Worm (Caenorhabditis elegans): ENCODE measurements around the gene F59C12.3.

The F59C12.3 gene

ce11 chrX:16648773-16649172, 39.4 kb upstream of the F59C12.3 start:
- TF ChIP-seq duxl-1 (tag; optimal IDR thresholded peaks at IDR 0.05; ENCODE audit: poor library complexity) = no peak

DNA sequence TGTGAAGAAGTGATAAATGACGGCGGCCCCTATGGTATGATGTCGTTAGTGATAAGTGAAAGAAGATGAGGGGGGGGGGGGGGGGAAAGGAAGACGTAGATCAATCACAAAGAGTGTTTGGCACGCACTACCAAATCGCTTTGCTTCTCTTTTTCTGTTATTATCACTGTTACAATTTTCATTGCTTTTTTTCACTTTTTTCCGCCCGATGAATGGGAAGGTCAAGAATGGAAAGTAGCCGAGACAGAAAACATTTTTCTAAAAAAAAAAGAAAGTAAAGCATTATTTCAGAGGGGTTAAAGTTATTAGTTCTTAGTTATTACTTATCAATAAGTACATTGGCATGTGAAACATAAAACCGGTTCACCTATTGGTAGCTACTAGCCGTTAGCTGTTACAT, 37.9 kb upstream of the F59C12.3 start:
- TF ChIP-seq nhr-28 (tag; optimal IDR thresholded peaks at IDR 0.05) (peak; percentile 9), snpc-1.2 (GFP tag; IDR thresholded peaks at IDR 0.05) (no peak), dve-1 (tag; optimal IDR thresholded peaks at IDR 0.05; ENCODE audit: insufficient read depth) (no peak), hlh-11 (tag; optimal IDR thresholded peaks at IDR 0.05) (peak; percentile 35), mxl-3 (GFP tag; optimal IDR thresholded peaks at IDR 0.05) (peak; percentile 42), fos-1 (tag; optimal IDR thresholded peaks at IDR 0.05) (no peak)

DNA sequence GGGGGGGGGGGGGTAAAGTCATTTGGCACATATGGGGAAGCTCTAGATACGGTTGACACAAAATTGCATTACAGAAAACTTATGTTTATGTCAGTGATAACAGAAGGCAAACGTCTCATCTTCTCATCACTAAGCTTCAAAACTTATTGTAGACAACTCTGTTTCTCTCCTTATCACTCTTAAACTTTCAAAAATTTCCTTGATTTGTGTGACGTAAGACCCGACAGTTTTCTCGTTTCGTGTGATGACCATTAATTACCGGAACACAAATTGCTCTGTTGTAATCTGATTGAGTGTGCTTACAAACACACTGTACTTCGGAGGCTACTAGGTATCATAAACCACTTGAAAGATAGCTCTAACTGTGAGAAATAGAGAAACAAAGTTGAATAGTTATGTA, 35.6 kb upstream of the F59C12.3 start:
- peak; percentile 69 for TF ChIP-seq dve-1 (tag; optimal IDR thresholded peaks at IDR 0.05; ENCODE audit: insufficient read depth)
- no peak for TF ChIP-seq sdz-12 (GFP tag; optimal IDR thresholded peaks at IDR 0.05)
- no peak for TF ChIP-seq aha-1 (tag)
- no peak for TF ChIP-seq saeg-2 (GFP tag; IDR thresholded peaks at IDR 0.05)
- peak in 1 of 2 experiments; percentile 33 for TF ChIP-seq unc-62 (GFP tag; optimal IDR thresholded peaks at IDR 0.05 in 1 of 2)
- no peak for TF ChIP-seq unc-62 (tag; optimal IDR thresholded peaks at IDR 0.05)
- TF ChIP-seq nhr-28 (tag; optimal IDR thresholded peaks at IDR 0.05) = peak; percentile 62
- TF ChIP-seq nhr-77 (tag; optimal IDR thresholded peaks at IDR 0.05) = no peak
- TF ChIP-seq hlh-11 (tag; optimal IDR thresholded peaks at IDR 0.05) = peak; percentile 51
- TF ChIP-seq nhr-48 (tag; optimal IDR thresholded peaks at IDR 0.05) = peak; percentile 7
- no peak for TF ChIP-seq D1046.2 (GFP tag; IDR thresholded peaks at IDR 0.05)
- TF ChIP-seq mdt-29 (GFP tag; IDR thresholded peaks at IDR 0.05) = no peak
- TF ChIP-seq nhr-102 (tag; optimal IDR thresholded peaks at IDR 0.05) = no peak
- no peak for TF ChIP-seq hif-1 (tag; optimal IDR thresholded peaks at IDR 0.05)
- no peak for TF ChIP-seq madf-9 (GFP tag; conservative IDR thresholded peaks at IDR 0.05)
- peak; percentile 60 for TF ChIP-seq pqm-1 (tag; optimal IDR thresholded peaks at IDR 0.05)
- TF ChIP-seq dmd-6 (GFP tag; IDR thresholded peaks at IDR 0.05) = peak; percentile 67
- TF ChIP-seq daf-16 (GFP tag; optimal IDR thresholded peaks at IDR 0.05) = no peak
- TF ChIP-seq daf-16 (tag; optimal IDR thresholded peaks at IDR 0.05) = peak; percentile 72

DNA sequence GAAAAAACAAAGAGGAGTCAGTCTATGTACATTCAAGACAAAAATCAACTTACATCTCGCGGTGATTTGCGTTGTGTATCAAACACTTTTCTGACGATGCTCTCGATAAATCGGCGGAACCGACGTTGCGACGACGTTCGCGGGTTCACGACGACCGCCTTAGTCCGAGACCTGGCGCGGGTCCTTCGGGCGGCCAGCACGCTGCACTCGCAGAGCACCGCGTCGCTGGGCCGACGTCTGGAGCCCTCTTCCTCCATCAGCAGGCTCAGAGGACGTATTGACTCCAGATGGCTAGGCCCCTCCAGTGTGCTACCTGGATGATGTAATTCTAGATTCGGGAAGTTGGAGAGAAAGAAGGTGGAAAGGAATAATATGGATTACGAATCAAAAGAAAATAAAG, 33.9 kb upstream of the F59C12.3 start:
- TF ChIP-seq mes-2 (tag; optimal IDR thresholded peaks at IDR 0.05; ENCODE audit: poor library complexity, severe bottlenecking) (no peak), lin-13 (GFP tag; optimal IDR thresholded peaks at IDR 0.05) (no peak), lin-1 (GFP tag; IDR thresholded peaks at IDR 0.05) (no peak), fkh-10 (GFP tag; optimal IDR thresholded peaks at IDR 0.05) (no peak), lim-7 (GFP tag; IDR thresholded peaks at IDR 0.05) (0 out of 2 replicates have a peak, but pooled peaks have one; percentile 48), dpl-1 (GFP tag; optimal IDR thresholded peaks at IDR 0.05) (no peak), ZK546.5 (tag; optimal IDR thresholded peaks at IDR 0.05) (no peak), pqm-1 (tag; optimal IDR thresholded peaks at IDR 0.05) (no peak), ceh-32 (tag; optimal IDR thresholded peaks at IDR 0.05; ENCODE audit: poor library complexity) (no peak), ceh-82 (tag; optimal IDR thresholded peaks at IDR 0.05) (no peak), Y105C5A.15 (GFP tag; IDR thresholded peaks at IDR 0.05) (no peak), egl-43 (GFP tag; IDR thresholded peaks at IDR 0.05) (peak; percentile 70; the same call in 1 of the 2 replicates), fos-1 (tag; optimal IDR thresholded peaks at IDR 0.05) (no peak), hlh-11 (tag; optimal IDR thresholded peaks at IDR 0.05) (no peak), snpc-1.2 (GFP tag; IDR thresholded peaks at IDR 0.05) (no peak), F49E8.2 (tag; optimal IDR thresholded peaks at IDR 0.05; ENCODE audit: borderline replicate concordance) (no peak), set-16 (GFP tag; IDR thresholded peaks at IDR 0.05) (peak; percentile 96), egl-27 (tag; optimal IDR thresholded peaks at IDR 0.05) (no peak), nhr-237 (tag; optimal IDR thresholded peaks at IDR 0.05) (no peak), pha-4 (GFP tag; IDR thresholded peaks at IDR 0.05) (no peak), pha-4 (tag; optimal IDR thresholded peaks at IDR 0.05) (no peak), nhr-11 (tag; optimal IDR thresholded peaks at IDR 0.05) (no peak)
